Worm (Caenorhabditis elegans): Measurements from ENCODE around the gene gcy-12.

DNA sequence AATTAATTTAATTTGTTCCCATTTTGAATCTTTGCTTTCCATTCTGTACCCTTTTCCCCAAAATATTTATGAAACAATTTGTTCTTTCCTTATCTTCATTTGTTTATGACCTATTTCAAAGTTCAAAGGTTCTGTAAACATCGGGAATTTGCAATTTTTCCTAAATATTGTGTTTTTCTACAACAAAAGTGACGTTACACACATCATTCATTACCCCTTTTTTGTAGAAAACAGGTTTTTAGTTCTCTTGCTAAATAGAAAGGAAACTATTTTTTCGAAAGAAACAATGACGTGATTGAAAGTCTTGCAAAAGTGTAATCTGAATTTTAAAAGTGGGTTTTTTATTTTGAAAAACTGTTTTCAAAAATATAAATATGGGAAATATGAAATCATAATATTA is 12.8 kb downstream of the gcy-12 start:
- TF ChIP-seq nhr-76 (tag; optimal IDR thresholded peaks at IDR 0.05) (no peak), mdl-1 (tag; optimal IDR thresholded peaks at IDR 0.05) (no peak), dsc-1 (tag; optimal IDR thresholded peaks at IDR 0.05) (no peak)

Data from whole organism, L1 larva.